Fruit fly (Drosophila melanogaster) whole organism, pupa: ENCODE measurements around the gene CG10492.

Experiments used
- CG10348 ChIP-seq: fragments of 200-800 bp; sonication (Bioruptor generic); IDR thresholded peaks from 2 replicates; pipeline ENCODE4 v1.3.6; 2022; ENCODE audit warnings: missing biosample characterization, missing genetic modification characterization
- CG12605 ChIP-seq: fragments of 200-800 bp; sonication (Bioruptor generic); IDR thresholded peaks from 2 replicates; pipeline ENCODE4 v1.3.6; 2022; ENCODE audit warnings: missing biosample characterization, missing genetic modification characterization
- CG13204 ChIP-seq: fragments of 200-800 bp; sonication (Bioruptor generic); optimal IDR thresholded peaks from 2 replicates; lab custom pipeline; 2018; ENCODE audit warnings: missing biosample characterization, mild to moderate bottlenecking, missing genetic modification characterization, moderate library complexity
- CG14655 ChIP-seq: fragments of 200-800 bp; sonication (Bioruptor generic); optimal IDR thresholded peaks from 3 replicates; lab custom pipeline; 2017; ENCODE audit warnings: mild to moderate bottlenecking, missing biosample characterization, missing genetic modification reagents, missing genetic modification characterization
- CG15710 ChIP-seq: fragments of 200-800 bp; sonication (Bioruptor generic); optimal IDR thresholded peaks from 2 replicates; lab custom pipeline; 2018; ENCODE audit warnings: missing biosample characterization, mild to moderate bottlenecking, missing genetic modification characterization, moderate library complexity
- CG17806 ChIP-seq: fragments of 200-800 bp; sonication (Bioruptor generic); optimal IDR thresholded peaks from 2 replicates; lab custom pipeline; 2018; ENCODE audit warnings: missing biosample characterization, mild to moderate bottlenecking, missing genetic modification characterization, moderate library complexity
- CG32121 ChIP-seq: fragments of 200-800 bp; sonication (Bioruptor generic); IDR thresholded peaks from 2 replicates; pipeline ENCODE4 v1.3.6; 2022; ENCODE audit warnings: missing biosample characterization, missing genetic modification characterization
- CG34367 ChIP-seq: fragments of 200-800 bp; sonication (Bioruptor generic); optimal IDR thresholded peaks from 2 replicates; lab custom pipeline; 2018; ENCODE audit warnings: missing biosample characterization, mild to moderate bottlenecking, missing genetic modification characterization
- CG4496 ChIP-seq: fragments of 200-800 bp; sonication (Bioruptor generic); IDR thresholded peaks from 3 replicates; pipeline ENCODE4 v1.3.6; 2022; ENCODE audit warnings: missing biosample characterization, missing genetic modification characterization
- CG8159 ChIP-seq: fragments of 200-800 bp; sonication (Bioruptor generic); optimal IDR thresholded peaks from 3 replicates; lab custom pipeline; 2018; ENCODE audit warnings: missing biosample characterization, mild to moderate bottlenecking, missing genetic modification characterization, moderate library complexity
- CG8301 ChIP-seq: fragments of 200-800 bp; sonication (Bioruptor generic); optimal IDR thresholded peaks from 2 replicates; lab custom pipeline; 2018; ENCODE audit warnings: missing biosample characterization, mild to moderate bottlenecking, missing genetic modification characterization
- CG9948 ChIP-seq: fragments of 200-800 bp; sonication (Bioruptor generic); optimal IDR thresholded peaks from 2 replicates; lab custom pipeline; 2018; ENCODE audit warnings: missing biosample characterization, mild to moderate bottlenecking, missing genetic modification characterization, moderate library complexity
- D1 ChIP-seq: fragments of 200-800 bp; sonication (Bioruptor generic); optimal IDR thresholded peaks from 2 replicates; lab custom pipeline; 2018; ENCODE audit warnings: missing biosample characterization, mild to moderate bottlenecking, missing genetic modification characterization, moderate library complexity
- EcR ChIP-seq: fragments of 200-800 bp; sonication (Bioruptor generic); optimal IDR thresholded peaks from 3 replicates; lab custom pipeline; 2019; ENCODE audit warnings: missing biosample characterization, missing genetic modification characterization, mild to moderate bottlenecking, moderate library complexity, missing genetic modification reagents
- Ets98B ChIP-seq: fragments of 200-800 bp; sonication (Bioruptor generic); IDR thresholded peaks from 2 replicates; pipeline ENCODE4 v1.3.6; 2022; ENCODE audit warnings: missing biosample characterization, missing genetic modification characterization
- Pif1A ChIP-seq: fragments of 200-800 bp; sonication (Bioruptor generic); optimal IDR thresholded peaks from 3 replicates; lab custom pipeline; 2016; ENCODE audit warnings: missing biosample characterization, missing genetic modification characterization
- Pif1B ChIP-seq: fragments of 200-800 bp; sonication (Bioruptor generic); optimal IDR thresholded peaks from 3 replicates; lab custom pipeline; 2016; ENCODE audit warnings: missing biosample characterization, missing genetic modification characterization
- Snoo ChIP-seq: fragments of 200-800 bp; sonication (Bioruptor generic); optimal IDR thresholded peaks from 3 replicates; lab custom pipeline; 2017; ENCODE audit warnings: missing biosample characterization, mild to moderate bottlenecking, missing genetic modification characterization, inconsistent platforms
- fd96Ca ChIP-seq: fragments of 200-800 bp; sonication (Bioruptor generic); IDR thresholded peaks from 3 replicates; pipeline ENCODE4 v1.3.6; 2022; ENCODE audit warnings: missing biosample characterization, missing genetic modification characterization
- gl ChIP-seq: fragments of 200-800 bp; sonication (Bioruptor generic); optimal IDR thresholded peaks from 2 replicates; lab custom pipeline; 2018; ENCODE audit warnings: missing biosample characterization, mild to moderate bottlenecking, missing genetic modification characterization
- rn ChIP-seq: fragments of 200-800 bp; sonication (Bioruptor generic); IDR thresholded peaks from 2 replicates; pipeline ENCODE4 v1.3.6; 2022; ENCODE audit warnings: missing biosample characterization, missing genetic modification characterization

CG10492 gene

dm6 chr2L:19097374-19097773 is 43.5 kb downstream of the CG10492 start:
- TF ChIP-seq CG32121 (GFP tag; lab: Robert Waterston, UW), result no peak
- TF ChIP-seq CG14655 (GFP tag; lab: Kevin White, UChicago), result no peak
- TF ChIP-seq CG8301, result no peak
- no peak for TF ChIP-seq Ets98B
- TF ChIP-seq rn, result no peak
- TF ChIP-seq CG12605, result no peak
- no peak for TF ChIP-seq CG13204
- TF ChIP-seq D1 (tag; lab: Kevin White, UChicago), result no peak
- no peak for TF ChIP-seq fd96Ca
- TF ChIP-seq Pif1A (GFP tag; lab: Kevin White, UChicago), result no peak
- TF ChIP-seq CG9948 (tag; lab: Kevin White, UChicago), result no peak

dm6 chr2L:19098668-19099067 is 44.8 kb downstream of the CG10492 start:
- no peak for TF ChIP-seq D1 (tag; lab: Kevin White, UChicago)
- TF ChIP-seq rn, result no peak
- TF ChIP-seq CG4496 (GFP tag; lab: Robert Waterston, UW), result no peak
- no peak for TF ChIP-seq CG34367
- TF ChIP-seq gl, result no peak
- TF ChIP-seq fd96Ca, result no peak
- no peak for TF ChIP-seq Snoo (tag; lab: Kevin White, UChicago)
- no peak for TF ChIP-seq CG9948 (tag; lab: Kevin White, UChicago)
- TF ChIP-seq CG14655 (GFP tag; lab: Kevin White, UChicago), result no peak
- TF ChIP-seq Pif1B, result no peak
- TF ChIP-seq CG15710 (tag; lab: Kevin White, UChicago), result no peak
- no peak for TF ChIP-seq CG8301
- TF ChIP-seq CG32121 (GFP tag; lab: Robert Waterston, UW), result no peak
- no peak for TF ChIP-seq Ets98B
- TF ChIP-seq CG17806, result no peak
- TF ChIP-seq Pif1A (GFP tag; lab: Kevin White, UChicago), result no peak

- TF ChIP-seq Ets98B (no peak), CG14655 (GFP tag; lab: Kevin White, UChicago) (no peak), CG13204 (no peak), CG8301 (no peak), Pif1B (no peak), fd96Ca (no peak), rn (no peak)
Measured at dm6 chr2L:19101744-19102143, 47.9 kb downstream of the CG10492 start, which contains the start of the genes CG17344 and CG43731. CG17344 (plus strand) TSS chr2L:19102044. CG43731 (plus strand) TSS chr2L:19102044.

- TF ChIP-seq CG32121 (GFP tag; lab: Robert Waterston, UW) (no peak), CG4496 (GFP tag; lab: Robert Waterston, UW) (no peak), D1 (tag; lab: Kevin White, UChicago) (no peak), CG9948 (tag; lab: Kevin White, UChicago) (no peak), EcR (GFP tag; lab: Kevin White, UChicago) (no peak), Pif1A (GFP tag; lab: Kevin White, UChicago) (no peak), CG14655 (GFP tag; lab: Kevin White, UChicago) (no peak), CG10348 (GFP tag; lab: Robert Waterston, UW) (no peak), Snoo (tag; lab: Kevin White, UChicago) (no peak), CG12605 (no peak), fd96Ca (no peak), rn (no peak), CG34367 (no peak)
Measured at dm6 chr2L:19103176-19103921, 49.5 kb downstream of the CG10492 start.

- no peak for TF ChIP-seq CG13204
- no peak for TF ChIP-seq CG17806
- TF ChIP-seq Ets98B, result no peak
- TF ChIP-seq Pif1A (GFP tag; lab: Kevin White, UChicago), result no peak
- TF ChIP-seq CG15710 (tag; lab: Kevin White, UChicago), result no peak
- no peak for TF ChIP-seq Pif1B
- TF ChIP-seq CG32121 (GFP tag; lab: Robert Waterston, UW), result no peak
- TF ChIP-seq Snoo (tag; lab: Kevin White, UChicago), result no peak
- TF ChIP-seq CG9948 (tag; lab: Kevin White, UChicago), result no peak
Measured at dm6 chr2L:19104383-19104782, 50.5 kb downstream of the CG10492 start.

dm6 chr2L:19106235-19106634 is 52.4 kb downstream of the CG10492 start:
- no peak for TF ChIP-seq CG8159
- no peak for TF ChIP-seq rn
- TF ChIP-seq CG8301, result no peak
- TF ChIP-seq Ets98B, result no peak
- no peak for TF ChIP-seq EcR (GFP tag; lab: Kevin White, UChicago)
- TF ChIP-seq CG12605, result no peak
- no peak for TF ChIP-seq CG13204
- TF ChIP-seq Snoo (tag; lab: Kevin White, UChicago), result no peak
- TF ChIP-seq CG17806, result no peak
- TF ChIP-seq CG34367, result no peak
- no peak for TF ChIP-seq CG14655 (GFP tag; lab: Kevin White, UChicago)
